Fruit fly (Drosophila melanogaster) whole organism, adult: ENCODE data around the gene CG8745.

ENCODE experiments used
- CG14711 ChIP-seq: fragments of 200-800 bp; sonication (Bioruptor generic); optimal IDR thresholded peaks from 2 replicates; lab custom pipeline; 2018; ENCODE audit warnings: missing biosample characterization, mild to moderate bottlenecking, missing genetic modification characterization, moderate library complexity
- CG5204 ChIP-seq: fragments of 200-800 bp; sonication (Bioruptor generic); optimal IDR thresholded peaks from 2 replicates; lab custom pipeline; 2016; ENCODE audit warnings: missing biosample characterization, missing genetic modification characterization
- Hr96 ChIP-seq: fragments of 200-800 bp; sonication (Bioruptor generic); optimal IDR thresholded peaks from 2 replicates; lab custom pipeline; 2016; ENCODE audit warnings: missing biosample characterization, missing genetic modification characterization
- bab1 ChIP-seq: fragments of 200-800 bp; sonication (Bioruptor generic); optimal IDR thresholded peaks from 3 replicates; lab custom pipeline; 2019; ENCODE audit warnings: missing biosample characterization, mild to moderate bottlenecking, missing genetic modification characterization, moderate library complexity
- ovo ChIP-seq: fragments of 200-800 bp; sonication (Bioruptor generic); optimal IDR thresholded peaks from 2 replicates; lab custom pipeline; 2016; ENCODE audit warnings: missing biosample characterization, missing genetic modification characterization
- toe ChIP-seq: fragments of 200-800 bp; sonication (Bioruptor generic); optimal IDR thresholded peaks from 2 replicates; lab custom pipeline; 2016; ENCODE audit warnings: missing biosample characterization, missing genetic modification characterization

- TF ChIP-seq bab1 (GFP tag; lab: Kevin White, UChicago): no peak
- no peak for TF ChIP-seq ovo (GFP tag; lab: Kevin White, UChicago)
- peak; percentile 24 for TF ChIP-seq toe (GFP tag; lab: Kevin White, UChicago)
- peak; percentile 9 for TF ChIP-seq Hr96 (GFP tag; lab: Kevin White, UChicago)
- TF ChIP-seq CG5204 (GFP tag; lab: Kevin White, UChicago): peak; percentile 13
- peak; percentile 16 for TF ChIP-seq CG14711 (tag; lab: Kevin White, UChicago)
These were observed 36.7 kb upstream of the CG8745 start, which contains the start of gene dysc for dm6 chr3L:13903186-13904020.
